Worm (Caenorhabditis elegans) whole organism, L3 larva: ENCODE data around the gene B0563.7.
"Not testable (repeated sequence)": the region's sequence is repeated elsewhere in the genome, so short reads cannot be mapped to it uniquely, and the experiment has no call there.

Experiments used
- R02D3.7 ChIP-seq: fragments of 150-350 bp; optimal IDR thresholded peaks from 2 replicates; lab custom pipeline; 2014; ENCODE audit warnings: missing biosample characterization, missing genetic modification characterization
- ZK546.5 ChIP-seq: sonication (generic microtip); optimal IDR thresholded peaks from 2 replicates; lab custom pipeline; 2017; ENCODE audit warnings: missing biosample characterization, missing genetic modification characterization
- aly-2 ChIP-seq: fragments of 150-350 bp; optimal IDR thresholded peaks from 2 replicates; lab custom pipeline; 2014; ENCODE audit warnings: missing biosample characterization, missing genetic modification characterization
- ama-1 ChIP-seq: fragments of 150-350 bp; optimal IDR thresholded peaks from 2 replicates; lab custom pipeline; 2018
- ceh-16 ChIP-seq: sonication (generic microtip); optimal IDR thresholded peaks from 2 replicates; lab custom pipeline; 2017; ENCODE audit warnings: missing biosample characterization, missing genetic modification characterization
- ceh-82 ChIP-seq: fragments of 150-350 bp; optimal IDR thresholded peaks from 2 replicates; lab custom pipeline; 2014; ENCODE audit warnings: missing biosample characterization, missing genetic modification characterization
- ceh-9 ChIP-seq: sonication (generic microtip); optimal IDR thresholded peaks from 2 replicates; lab custom pipeline; 2018; ENCODE audit warnings: missing biosample characterization, missing genetic modification characterization
- daf-12 ChIP-seq: fragments of 150-350 bp; optimal IDR thresholded peaks from 2 replicates; lab custom pipeline; 2014; ENCODE audit warnings: missing biosample characterization, missing genetic modification reagents, missing genetic modification characterization
- egl-5 ChIP-seq: fragments of 150-350 bp; optimal IDR thresholded peaks from 2 replicates; lab custom pipeline; 2017; ENCODE audit warnings: missing biosample characterization, missing genetic modification reagents, missing genetic modification characterization, inconsistent platforms
- elt-2 ChIP-seq: sonication (generic microtip); optimal IDR thresholded peaks from 2 replicates; lab custom pipeline; 2016; ENCODE audit warnings: missing genetic modification reagents, mild to moderate bottlenecking, missing genetic modification characterization, missing compliant biosample characterization
- eor-1 ChIP-seq, 2 experiments: fragments of 150-350 bp; optimal IDR thresholded peaks; 2 replicates each; lab custom pipeline; 2014 to 2018; ENCODE audit warnings: missing biosample characterization in 2 of 2, missing genetic modification characterization in 2 of 2
- fkh-10 ChIP-seq: sonication (generic microtip); optimal IDR thresholded peaks from 2 replicates; lab custom pipeline; 2017; ENCODE audit warnings: missing biosample characterization, missing genetic modification reagents, missing genetic modification characterization
- fkh-2 ChIP-seq: fragments of 150-350 bp; optimal IDR thresholded peaks from 2 replicates; lab custom pipeline; 2014; ENCODE audit warnings: missing biosample characterization, missing genetic modification reagents, missing genetic modification characterization
- fos-1 ChIP-seq: fragments of 150-350 bp; optimal IDR thresholded peaks from 2 replicates; lab custom pipeline; 2014; ENCODE audit warnings: missing biosample characterization, missing genetic modification characterization
- jun-1 ChIP-seq: fragments of 150-350 bp; optimal IDR thresholded peaks from 2 replicates; lab custom pipeline; 2014; ENCODE audit warnings: missing biosample characterization, missing genetic modification reagents, missing genetic modification characterization
- lin-39 ChIP-seq: fragments of 150-350 bp; optimal IDR thresholded peaks from 2 replicates; lab custom pipeline; 2018; ENCODE audit warnings: missing biosample characterization, missing genetic modification reagents, missing genetic modification characterization
- mdl-1 ChIP-seq: fragments of 150-350 bp; optimal IDR thresholded peaks from 2 replicates; lab custom pipeline; 2014; ENCODE audit warnings: missing biosample characterization, missing genetic modification characterization
- nhr-12 ChIP-seq: fragments of 150-350 bp; optimal IDR thresholded peaks from 2 replicates; lab custom pipeline; 2014; ENCODE audit warnings: missing biosample characterization, missing genetic modification characterization
- nhr-23 ChIP-seq: fragments of 150-350 bp; optimal IDR thresholded peaks from 2 replicates; lab custom pipeline; 2014; ENCODE audit warnings: missing biosample characterization, missing genetic modification reagents, missing genetic modification characterization
- nhr-237 ChIP-seq: fragments of 150-350 bp; optimal IDR thresholded peaks from 2 replicates; lab custom pipeline; 2014; ENCODE audit warnings: missing biosample characterization, missing genetic modification characterization
- nhr-28 ChIP-seq: fragments of 150-350 bp; optimal IDR thresholded peaks from 2 replicates; lab custom pipeline; 2014; ENCODE audit warnings: missing biosample characterization, missing genetic modification characterization
- nhr-43 ChIP-seq: sonication (generic microtip); optimal IDR thresholded peaks from 2 replicates; lab custom pipeline; 2016; ENCODE audit warnings: mild to moderate bottlenecking, missing genetic modification characterization, missing compliant biosample characterization; ENCODE audit not compliant: poor library complexity, severe bottlenecking
- nhr-67 ChIP-seq: fragments of 150-350 bp; optimal IDR thresholded peaks from 2 replicates; lab custom pipeline; 2014; ENCODE audit warnings: missing biosample characterization, missing genetic modification characterization
- nhr-76 ChIP-seq: fragments of 150-350 bp; sonication (generic microtip); optimal IDR thresholded peaks from 5 replicates; lab custom pipeline; 2014; ENCODE audit warnings: missing biosample characterization, missing genetic modification characterization
- pha-4 ChIP-seq: fragments of 150-350 bp; optimal IDR thresholded peaks from 2 replicates; lab custom pipeline; 2014; ENCODE audit warnings: missing biosample characterization, missing genetic modification reagents, missing genetic modification characterization
- sea-2 ChIP-seq: fragments of 150-350 bp; sonication (generic microtip); optimal IDR thresholded peaks from 4 replicates; lab custom pipeline; 2014; ENCODE audit warnings: missing biosample characterization, missing genetic modification reagents, missing genetic modification characterization
- skn-1 ChIP-seq: fragments of 150-350 bp; optimal IDR thresholded peaks from 2 replicates; lab custom pipeline; 2014; ENCODE audit warnings: missing biosample characterization, missing genetic modification characterization
- tbx-2 ChIP-seq: sonication (generic microtip); optimal IDR thresholded peaks from 2 replicates; lab custom pipeline; 2016; ENCODE audit warnings: mild to moderate bottlenecking, missing genetic modification characterization, missing compliant biosample characterization
- unc-39 ChIP-seq: sonication (generic microtip); optimal IDR thresholded peaks from 4 replicates; lab custom pipeline; 2017; ENCODE audit warnings: missing biosample characterization, missing genetic modification characterization
- unc-62 ChIP-seq: fragments of 150-350 bp; sonication (generic microtip); optimal IDR thresholded peaks from 4 replicates; lab custom pipeline; 2014; ENCODE audit warnings: missing biosample characterization, missing genetic modification reagents, missing genetic modification characterization
- ztf-4 ChIP-seq: fragments of 150-350 bp; optimal IDR thresholded peaks from 2 replicates; lab custom pipeline; 2014; ENCODE audit warnings: missing biosample characterization, missing genetic modification characterization

B0563.7 gene

DNA sequence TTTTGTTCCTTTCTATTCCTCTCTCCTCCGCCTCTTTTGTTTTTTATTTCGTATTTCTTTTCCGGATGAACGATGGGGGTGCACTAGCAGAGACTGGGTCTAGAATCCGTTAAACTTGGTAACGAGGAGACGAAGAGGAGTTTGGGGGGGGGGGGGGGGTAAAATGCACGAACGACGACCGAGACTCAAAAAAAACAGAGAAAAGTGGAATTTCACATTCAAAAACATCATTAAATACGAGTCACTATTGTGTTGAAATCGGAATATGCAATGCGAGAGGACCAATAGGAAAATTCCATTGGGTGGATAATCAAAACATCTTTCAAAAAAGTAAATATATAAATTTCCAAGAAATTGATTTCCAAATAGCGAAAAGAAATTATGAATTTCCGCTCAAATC is at the start of gene B0563.7:
TSS of gene B0563.7 (minus strand) at position 101 of the 400 bp plus-strand sequence.
- TF ChIP-seq eor-1 (tag; optimal IDR thresholded peaks at IDR 0.05; lab: Kevin White, UChicago), result no peak
- no peak for TF ChIP-seq ztf-4 (tag; lab: Kevin White, UChicago)
- TF ChIP-seq R02D3.7, result no peak
- TF ChIP-seq daf-12, result no peak
- TF ChIP-seq ceh-16 (tag; lab: Kevin White, UChicago), result no peak
- no peak for TF ChIP-seq nhr-23 (tag; lab: Kevin White, UChicago)
- TF ChIP-seq unc-62 (GFP tag; lab: Kevin White, UChicago), result no peak
- no peak for TF ChIP-seq unc-39

DNA sequence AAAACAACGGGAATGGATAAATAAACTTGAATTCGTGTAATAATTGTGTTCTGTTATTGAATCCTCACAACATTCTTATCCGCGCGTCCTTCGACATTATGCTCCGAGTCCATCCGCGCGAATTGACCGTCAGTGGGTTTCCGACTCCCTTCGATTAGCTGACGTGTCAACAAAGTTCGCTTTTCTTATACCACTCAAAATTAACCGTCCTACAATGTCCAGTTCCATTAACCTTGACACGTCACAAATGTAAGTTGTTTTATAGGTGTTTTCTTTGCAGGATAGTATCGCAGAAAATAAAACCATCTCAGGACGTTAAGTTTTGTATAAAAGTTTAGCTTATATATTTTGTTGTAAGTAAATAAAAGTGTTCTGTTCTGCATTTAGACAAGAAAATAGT is 49.4 kb upstream of the B0563.7 start, which contains the start of gene crb-3:
TSS of gene crb-3 (plus strand) at position 301 of the 400 bp plus-strand sequence.
- not testable (repeated sequence) for TF ChIP-seq aly-2, lin-39, nhr-28 (tag; lab: Kevin White, UChicago)

DNA sequence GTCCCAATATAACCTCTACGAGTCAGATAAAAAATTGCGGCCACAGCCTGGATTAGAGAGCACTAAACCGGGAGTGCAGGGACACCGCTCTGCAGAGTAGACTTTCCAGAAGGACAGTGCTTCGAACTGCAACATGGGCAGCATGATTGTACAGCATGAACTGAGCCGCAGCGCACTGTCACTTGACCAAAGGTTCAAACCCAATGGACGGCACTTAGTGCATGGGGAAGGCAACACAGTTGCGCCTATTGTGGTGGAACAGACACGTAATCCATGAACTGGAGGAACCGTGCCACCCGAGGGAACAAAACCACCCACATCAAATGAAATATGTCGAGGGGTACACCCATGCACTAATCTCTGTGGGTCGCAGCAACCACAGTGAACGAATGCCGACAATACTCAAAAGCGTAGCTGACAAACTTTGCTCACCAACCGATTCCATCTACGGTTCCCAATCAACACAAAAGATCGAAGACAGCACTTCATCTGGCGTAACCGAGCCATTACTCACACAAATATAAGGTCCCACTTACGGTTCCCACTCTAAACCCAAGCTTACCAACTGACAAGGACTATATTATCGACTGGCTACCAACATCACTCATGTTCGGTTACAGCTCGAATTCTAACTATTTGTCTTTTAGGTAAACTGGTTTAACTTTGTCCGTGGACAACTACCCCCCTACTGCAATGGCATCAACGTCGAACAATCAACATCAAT is 41.4 kb upstream of the B0563.7 start:
- TF ChIP-seq pha-4 (tag; lab: Kevin White, UChicago), result no peak
- no peak for TF ChIP-seq nhr-76
- TF ChIP-seq elt-2 (tag; lab: Kevin White, UChicago), result no peak
- TF ChIP-seq ceh-82, result no peak

DNA sequence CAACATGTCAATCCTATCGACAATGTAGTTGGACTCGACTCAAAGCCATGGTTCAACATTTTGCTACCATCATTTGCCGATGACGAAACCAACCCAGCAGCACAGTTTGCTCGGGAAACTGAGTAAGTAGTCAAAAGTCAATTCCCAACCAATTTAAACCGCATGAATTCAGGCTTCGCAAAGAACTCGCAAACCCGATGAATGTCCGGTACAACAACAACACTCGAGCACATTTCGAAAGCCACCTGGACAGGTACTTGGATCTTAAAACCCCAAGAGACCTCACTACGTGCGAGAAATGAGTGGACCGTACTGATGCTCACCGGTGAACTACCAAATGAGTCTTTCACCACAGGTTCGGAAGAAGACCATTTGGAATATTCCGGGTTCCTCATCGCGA is 40.0 kb upstream of the B0563.7 start:
- TF ChIP-seq nhr-43, result no peak
- TF ChIP-seq skn-1 (tag; lab: Kevin White, UChicago), result no peak
- no peak for TF ChIP-seq nhr-12
- TF ChIP-seq jun-1, result no peak
- no peak for TF ChIP-seq nhr-76
- TF ChIP-seq fkh-10 (GFP tag; lab: Kevin White, UChicago), result no peak
- no peak for TF ChIP-seq tbx-2 (tag; lab: Kevin White, UChicago)
- no peak for TF ChIP-seq ama-1 (lab: Kevin White, UChicago)
- no peak for TF ChIP-seq ceh-9 (tag; lab: Kevin White, UChicago)
- no peak for TF ChIP-seq fos-1 (tag; lab: Kevin White, UChicago)
- TF ChIP-seq ztf-4 (tag; lab: Kevin White, UChicago), result no peak
- TF ChIP-seq nhr-237 (tag; lab: Kevin White, UChicago), result no peak
- no peak for TF ChIP-seq ZK546.5 (tag; lab: Kevin White, UChicago)
- TF ChIP-seq unc-62 (GFP tag; lab: Kevin White, UChicago), result no peak
- TF ChIP-seq lin-39 (tag; lab: Kevin White, UChicago), result no peak
- no peak for TF ChIP-seq egl-5
- no peak for TF ChIP-seq sea-2
- no peak for TF ChIP-seq nhr-28 (tag; lab: Kevin White, UChicago)
- TF ChIP-seq fkh-2 (tag; lab: Kevin White, UChicago), result no peak
- no peak for TF ChIP-seq elt-2 (tag; lab: Kevin White, UChicago)

DNA sequence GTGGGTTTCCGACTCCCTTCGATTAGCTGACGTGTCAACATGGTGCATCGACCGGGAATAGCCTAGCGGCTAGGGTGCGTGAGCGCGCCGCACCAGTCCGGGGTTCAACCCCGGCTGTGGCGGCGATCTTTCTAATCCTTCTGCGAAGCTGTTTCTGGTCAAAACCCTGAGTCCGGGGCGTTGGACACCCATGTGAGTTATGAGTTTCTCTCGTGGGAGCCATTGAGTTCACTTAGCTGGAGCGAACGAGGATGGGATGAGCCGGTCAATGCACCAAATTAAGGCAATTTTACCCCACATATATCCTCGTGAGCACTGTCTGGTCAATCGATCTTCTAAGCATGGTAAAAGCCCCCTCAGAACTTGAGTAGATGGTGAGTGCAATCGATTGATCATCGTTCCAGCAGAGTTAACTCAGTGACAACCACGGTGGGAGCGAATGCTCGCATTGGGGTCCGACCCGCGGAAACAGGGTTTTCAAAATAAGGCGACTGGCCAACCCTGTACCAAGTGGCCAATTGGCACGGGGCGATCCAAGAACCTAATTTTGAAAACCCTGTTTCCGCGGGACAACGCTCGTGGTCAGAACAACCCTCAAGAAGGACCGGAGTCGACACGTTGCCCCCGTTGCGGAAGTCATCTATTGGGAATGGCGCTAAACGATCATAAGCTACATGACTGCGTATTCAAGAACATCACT is 37.8 kb upstream of the B0563.7 start, which contains the start of gene Y81B9A.1:
TSS of gene Y81B9A.1 (plus strand) at position 650 of the 700 bp plus-strand sequence.
- TF ChIP-seq sea-2 (no peak), nhr-67 (tag; lab: Kevin White, UChicago) (no peak), unc-39 (no peak)

DNA sequence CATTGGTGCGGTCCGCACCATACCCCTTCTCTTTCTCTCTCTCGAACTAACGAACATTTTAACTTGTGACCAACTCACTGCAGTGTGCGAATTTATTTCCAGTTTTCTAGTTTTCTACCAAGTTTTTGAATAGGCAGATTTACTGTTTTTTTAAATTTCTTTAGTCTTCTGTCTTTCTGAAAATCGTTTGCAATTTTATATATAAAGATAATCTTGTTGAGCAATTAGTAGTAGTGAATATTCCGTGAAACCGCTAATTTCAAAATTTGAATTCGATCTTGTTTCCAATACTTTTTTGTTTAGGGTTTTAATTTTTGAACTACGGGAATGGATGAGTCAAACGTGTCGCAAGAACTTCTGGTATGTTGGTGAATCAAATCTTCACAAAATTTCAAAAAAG is 29.7 kb upstream of the B0563.7 start, which contains the start of gene Y81B9A.2:
TSS of gene Y81B9A.2 (plus strand) at position 301 of the 400 bp plus-strand sequence.
- TF ChIP-seq nhr-28 (tag; lab: Kevin White, UChicago) (no peak), ceh-82 (no peak), tbx-2 (tag; lab: Kevin White, UChicago) (no peak), mdl-1 (tag; lab: Kevin White, UChicago) (no peak), aly-2 (tag; lab: Kevin White, UChicago) (no peak), elt-2 (tag; lab: Kevin White, UChicago) (no peak), ama-1 (lab: Kevin White, UChicago) (no peak)
